Worm (Caenorhabditis elegans): ENCODE results near the gene nhl-2.

DNA sequence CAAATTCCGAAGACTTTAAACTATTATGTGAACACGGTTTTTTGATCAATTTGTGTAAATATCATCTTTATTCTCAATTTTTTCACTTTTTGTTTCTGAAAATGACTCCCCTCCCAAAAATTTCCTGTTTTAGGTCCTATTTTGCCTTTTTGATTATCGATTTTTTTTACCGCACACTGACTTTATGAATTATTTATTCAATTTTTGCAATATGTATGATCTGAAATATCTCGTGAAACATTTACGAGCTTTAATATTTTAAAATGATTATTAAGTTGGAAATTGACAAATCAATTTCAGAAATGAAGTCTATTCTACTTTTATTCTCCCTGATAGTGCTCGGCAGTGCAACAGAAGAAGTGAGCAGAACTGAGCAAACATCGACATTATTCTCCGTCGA, 19.4 kb downstream of the nhl-2 start, which contains the start of gene C35D10.1:
- TF ChIP-seq ceh-36 (tag; optimal IDR thresholded peaks at IDR 0.05): no peak
- no peak for TF ChIP-seq flt-1 (GFP tag; IDR thresholded peaks at IDR 0.05)
- TF ChIP-seq tra-4 (tag; optimal IDR thresholded peaks at IDR 0.05): no peak
- TF ChIP-seq tbx-11 (GFP tag; IDR thresholded peaks at IDR 0.05): no peak
- no peak for TF ChIP-seq F13C5.2 (tag; optimal IDR thresholded peaks at IDR 0.05)
- no peak for TF ChIP-seq ama-1 (optimal IDR thresholded peaks at IDR 0.05)
- no peak for TF ChIP-seq hmg-4 (GFP tag; optimal IDR thresholded peaks at IDR 0.05)
- TF ChIP-seq aly-1 (tag; optimal IDR thresholded peaks at IDR 0.05): no peak
- TF ChIP-seq pes-1 (GFP tag; IDR thresholded peaks at IDR 0.05): no peak
- no peak for TF ChIP-seq sea-1 (GFP tag; conservative IDR thresholded peaks at IDR 0.05)
- TF ChIP-seq B0310.2 (tag; optimal IDR thresholded peaks at IDR 0.05): no peak
- TF ChIP-seq scrt-1 (GFP tag; IDR thresholded peaks at IDR 0.05): no peak
- TF ChIP-seq ceh-13 (GFP tag; optimal IDR thresholded peaks at IDR 0.05): no peak
- no peak for TF ChIP-seq ets-7 (tag; optimal IDR thresholded peaks at IDR 0.05)
